Worm (Caenorhabditis elegans): Measurements from ENCODE around the gene gst-17.
"Not testable (repeated sequence)": the region's sequence is repeated elsewhere in the genome, so short reads cannot be mapped to it uniquely, and the experiment has no call there.

gst-17 gene

DNA sequence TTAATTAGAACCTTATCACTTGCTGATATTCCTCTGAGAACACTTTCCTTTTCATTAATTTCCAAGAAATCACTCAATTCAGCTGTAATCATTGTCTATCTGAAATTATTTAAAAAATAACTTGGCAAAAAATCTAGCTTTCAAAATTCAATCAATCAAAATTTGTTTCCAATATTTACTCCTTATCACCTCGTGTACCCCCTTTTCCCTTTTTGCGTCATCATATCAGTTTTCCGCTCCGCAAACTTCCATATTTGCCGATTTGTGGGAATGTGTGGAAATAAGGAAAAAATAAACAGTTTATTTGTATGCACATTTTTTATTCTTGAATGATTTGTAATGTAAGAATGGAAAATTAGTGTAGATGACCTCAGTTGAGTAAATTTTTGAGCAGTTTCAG lies 31.4 kb upstream of the gst-17 start, which contains the start of gene C31C9.6:
Gene C31C9.6, minus strand, starts transcription at position 101 of the 400 bp plus-strand sequence.
- TF ChIP-seq fkh-8, unc-30, zag-1 (tag; optimal IDR thresholded peaks at IDR 0.05): not testable (repeated sequence)

DNA sequence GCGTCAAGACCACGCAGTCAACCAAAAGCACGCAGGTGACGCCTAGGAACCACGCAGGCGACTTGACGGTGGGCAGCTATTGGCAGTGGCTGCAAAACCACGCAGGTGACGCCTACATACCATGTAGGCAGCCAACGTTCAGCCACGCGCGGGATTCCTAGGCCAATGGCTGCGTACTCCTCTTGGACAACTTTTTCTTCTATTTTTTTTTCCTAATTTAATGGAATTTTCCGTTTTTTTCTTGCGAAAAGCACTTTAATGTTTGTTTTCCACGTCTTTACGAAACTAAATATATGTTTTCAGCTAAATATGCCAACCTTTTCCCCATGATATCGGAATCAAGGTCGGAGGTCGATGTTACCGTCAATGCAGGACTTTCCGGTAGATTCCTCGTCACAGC lies 24.1 kb upstream of the gst-17 start, which contains the start of gene C31C9.9:
Gene C31C9.9, plus strand, starts transcription at position 301 of the 400 bp plus-strand sequence.
- TF ChIP-seq lsy-2, aha-1, pax-3 (tag; optimal IDR thresholded peaks at IDR 0.05): not testable (repeated sequence)

- TF ChIP-seq mdl-1 (tag; optimal IDR thresholded peaks at IDR 0.05) (no peak), aly-2 (tag; optimal IDR thresholded peaks at IDR 0.05) (no peak), ceh-90 (tag; optimal IDR thresholded peaks at IDR 0.05) (no peak), Y116A8C.19 (tag; optimal IDR thresholded peaks at IDR 0.05; ENCODE audit: borderline replicate concordance) (no peak), hpl-2 (GFP tag; optimal IDR thresholded peaks at IDR 0.05) (no peak), nhr-90 (tag; optimal IDR thresholded peaks at IDR 0.05; ENCODE audit: poor library complexity) (no peak), ceh-82 (tag; optimal IDR thresholded peaks at IDR 0.05) (no peak), elt-2 (tag; optimal IDR thresholded peaks at IDR 0.05) (no peak), ceh-8 (GFP tag; optimal IDR thresholded peaks at IDR 0.05) (no peak), mef-2 (tag; optimal IDR thresholded peaks at IDR 0.05) (no peak), hlh-17 (GFP tag; optimal IDR thresholded peaks at IDR 0.05; ENCODE audit: borderline replicate concordance) (no peak)
Observed at ce11 chrII:13648230-13648629, 17.6 kb upstream of the gst-17 start, which contains the start of gene fbxa-169. TSS of gene fbxa-169 (plus strand) at chrII:13648530.

- TF ChIP-seq alr-1 (tag; optimal IDR thresholded peaks at IDR 0.05; ENCODE audit: borderline replicate concordance), result no peak
- no peak for TF ChIP-seq lin-14 (GFP tag; optimal IDR thresholded peaks at IDR 0.05)
- peak in 1 of 2 experiments; percentile 40 for TF ChIP-seq lsy-2 (tag; optimal IDR thresholded peaks at IDR 0.05)
- no peak for TF ChIP-seq nhr-28 (tag; optimal IDR thresholded peaks at IDR 0.05)
- TF ChIP-seq sup-37 (GFP tag; optimal IDR thresholded peaks at IDR 0.05), result no peak
- no peak for TF ChIP-seq nhr-90 (tag; optimal IDR thresholded peaks at IDR 0.05; ENCODE audit: poor library complexity)
- no peak for TF ChIP-seq pag-3 (tag; optimal IDR thresholded peaks at IDR 0.05; ENCODE audit: borderline replicate concordance, insufficient read depth)
- no peak for TF ChIP-seq nhr-71 (tag; optimal IDR thresholded peaks at IDR 0.05)
- TF ChIP-seq blmp-1 (tag; optimal IDR thresholded peaks at IDR 0.05), result no peak
- no peak for TF ChIP-seq xbp-1 (tag; optimal IDR thresholded peaks at IDR 0.05)
- TF ChIP-seq unc-130 (tag; optimal IDR thresholded peaks at IDR 0.05), result no peak
- TF ChIP-seq dpl-1 (GFP tag; optimal IDR thresholded peaks at IDR 0.05), result peak in 1 of 3 experiments; percentile 4
- TF ChIP-seq pax-3 (tag; optimal IDR thresholded peaks at IDR 0.05), result no peak
- no peak for TF ChIP-seq aly-2 (tag; optimal IDR thresholded peaks at IDR 0.05)
- TF ChIP-seq nhr-76 (tag; optimal IDR thresholded peaks at IDR 0.05), result no peak
- no peak for TF ChIP-seq nhr-84 (tag; optimal IDR thresholded peaks at IDR 0.05)
- TF ChIP-seq mab-9 (GFP tag; IDR thresholded peaks at IDR 0.05), result no peak
- no peak for TF ChIP-seq isw-1 (GFP tag; IDR thresholded peaks at IDR 0.05)
- TF ChIP-seq nhr-20 (tag; optimal IDR thresholded peaks at IDR 0.05), result no peak
- no peak for TF ChIP-seq mep-1 (tag; optimal IDR thresholded peaks at IDR 0.05)
- peak; percentile 72 for TF ChIP-seq nhr-85 (tag)
- TF ChIP-seq efl-1 (optimal IDR thresholded peaks at IDR 0.05), result peak in 1 of 2 experiments; percentile 16
- no peak for TF ChIP-seq efl-1 (GFP tag; optimal IDR thresholded peaks at IDR 0.05 in 1 of 2)
- no peak for TF ChIP-seq nhr-12 (tag; optimal IDR thresholded peaks at IDR 0.05)
- TF ChIP-seq lin-15B (tag; optimal IDR thresholded peaks at IDR 0.05), result no peak
Observed at ce11 chrII:13641311-13641710, 10.7 kb upstream of the gst-17 start, which contains the start of gene fbxa-167. TSS of gene fbxa-167 (plus strand) at chrII:13641489.
